Fruit fly (Drosophila melanogaster): Measurements from ENCODE around the gene CG31715.

DNA sequence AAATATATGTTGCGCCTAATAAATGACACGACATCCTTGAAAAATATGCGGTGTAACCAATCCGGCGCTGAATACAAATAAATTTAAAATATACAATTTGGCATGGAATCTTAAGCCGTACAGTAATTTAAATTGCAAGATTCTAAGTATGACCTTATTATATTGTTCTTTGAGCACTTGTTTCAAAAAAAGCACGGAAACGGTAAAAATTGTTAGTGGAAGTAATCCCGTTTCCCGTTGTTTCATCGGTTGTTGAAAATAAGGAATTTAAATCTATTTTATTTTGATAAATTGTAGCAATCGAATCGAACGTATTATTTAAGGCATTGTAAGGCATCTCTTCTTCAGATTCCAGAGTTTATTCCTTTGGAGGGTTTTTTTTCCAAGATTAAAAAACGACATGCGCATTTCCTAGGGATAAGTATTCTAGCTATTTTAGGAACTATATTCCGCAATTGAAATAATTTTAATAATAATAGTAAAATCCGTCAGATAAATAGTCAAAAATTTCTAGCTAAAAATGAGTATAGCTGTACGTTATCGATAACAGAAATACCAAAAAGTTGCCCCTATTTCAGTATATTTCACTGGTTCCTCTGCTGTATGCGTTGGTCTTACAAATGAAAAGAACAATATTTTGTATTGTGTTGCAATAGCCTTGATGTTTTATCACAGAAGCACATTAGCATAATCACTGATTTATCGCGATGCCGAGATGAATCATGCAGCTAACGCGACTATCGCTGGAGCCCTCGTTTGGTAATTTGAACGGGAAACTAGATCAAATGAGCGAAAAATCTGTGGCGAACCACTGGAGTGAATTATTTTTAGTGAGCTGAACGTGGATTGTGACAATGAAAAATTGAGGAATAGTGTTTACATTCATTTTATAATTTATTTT, 8.1 kb upstream of the CG31715 start, which contains the start of gene GATAd:
- no peak for TF ChIP-seq ATbp (GFP tag; optimal IDR thresholded peaks at IDR 0.05)
- no peak for TF ChIP-seq H15 (GFP tag; IDR thresholded peaks at IDR 0.05)
- no peak for TF ChIP-seq chn (GFP tag; optimal IDR thresholded peaks at IDR 0.05)
